Worm (Caenorhabditis elegans) whole organism, early embryonic: Measurements from ENCODE around the gene tmem-231.

Experiments used
- B0310.2 ChIP-seq: sonication (generic microtip); optimal IDR thresholded peaks from 2 replicates; lab custom pipeline; 2016; ENCODE audit warnings: mild to moderate bottlenecking, missing genetic modification characterization, missing compliant biosample characterization
- F13C5.2 ChIP-seq: sonication (generic microtip); optimal IDR thresholded peaks from 2 replicates; lab custom pipeline; 2017; ENCODE audit warnings: mild to moderate bottlenecking, missing genetic modification characterization, inconsistent platforms, missing compliant biosample characterization
- aly-1 ChIP-seq: sonication (generic microtip); optimal IDR thresholded peaks from 2 replicates; lab custom pipeline; 2016; ENCODE audit warnings: missing genetic modification characterization, missing compliant biosample characterization
- ama-1 ChIP-seq: fragments of 150-350 bp; optimal IDR thresholded peaks from 2 replicates; lab custom pipeline; 2014
- ceh-13 ChIP-seq: fragments of 200-800 bp; sonication (Bioruptor generic); optimal IDR thresholded peaks from 2 replicates; lab custom pipeline; 2018; ENCODE audit warnings: mild to moderate bottlenecking, missing genetic modification characterization, missing compliant biosample characterization
- ceh-36 ChIP-seq: sonication (generic microtip); optimal IDR thresholded peaks from 2 replicates; lab custom pipeline; 2016; ENCODE audit warnings: missing genetic modification characterization, inconsistent platforms, missing compliant biosample characterization
- ets-7 ChIP-seq: sonication (generic microtip); optimal IDR thresholded peaks from 2 replicates; lab custom pipeline; 2016; ENCODE audit warnings: missing genotype, missing genetic modification characterization, missing compliant biosample characterization
- flt-1 ChIP-seq: fragments of 200-800 bp; sonication (Bioruptor generic); IDR thresholded peaks from 2 replicates; pipeline ENCODE4 v1.3.6; 2022; ENCODE audit warnings: missing genetic modification characterization, missing compliant biosample characterization
- hmbx-1 ChIP-seq: sonication (generic microtip); optimal IDR thresholded peaks from 2 replicates; lab custom pipeline; 2016; ENCODE audit warnings: mild to moderate bottlenecking, missing genetic modification characterization, missing compliant biosample characterization
- hmg-4 ChIP-seq: fragments of 200-800 bp; sonication (Bioruptor generic); optimal IDR thresholded peaks from 2 replicates; lab custom pipeline; 2018; ENCODE audit warnings: mild to moderate bottlenecking, missing genetic modification characterization, missing compliant biosample characterization
- hnd-1 ChIP-seq: sonication (generic microtip); optimal IDR thresholded peaks from 2 replicates; lab custom pipeline; 2016; ENCODE audit warnings: missing genetic modification characterization, missing compliant biosample characterization
- pes-1 ChIP-seq: fragments of 200-800 bp; sonication (Bioruptor generic); IDR thresholded peaks from 2 replicates; pipeline ENCODE4 v1.3.6; 2022; ENCODE audit warnings: missing genetic modification reagents, missing genetic modification characterization, missing compliant biosample characterization
- scrt-1 ChIP-seq: fragments of 200-800 bp; sonication (Bioruptor generic); IDR thresholded peaks from 2 replicates; pipeline ENCODE4 v1.3.6; 2022; ENCODE audit warnings: missing genetic modification characterization, missing compliant biosample characterization
- sea-1 ChIP-seq: fragments of 200-800 bp; sonication (Bioruptor generic); conservative IDR thresholded peaks from 2 replicates; pipeline ENCODE4 v1.3.6; 2022; ENCODE audit warnings: missing genetic modification characterization, missing compliant biosample characterization
- tbx-11 ChIP-seq: fragments of 200-800 bp; sonication (Bioruptor generic); IDR thresholded peaks from 2 replicates; pipeline ENCODE4 v1.3.6; 2022; ENCODE audit warnings: missing genetic modification characterization, missing compliant biosample characterization
- tbx-37 ChIP-seq: fragments of 200-800 bp; sonication (Bioruptor generic); conservative IDR thresholded peaks from 2 replicates; pipeline ENCODE4 v1.3.6; 2022; ENCODE audit warnings: missing genetic modification reagents, missing genetic modification characterization, missing compliant biosample characterization
- tra-4 ChIP-seq: sonication (generic microtip); optimal IDR thresholded peaks from 2 replicates; lab custom pipeline; 2017; ENCODE audit warnings: missing genetic modification characterization, missing compliant biosample characterization

Gene tmem-231

ce11 chrIV:8397814-8398213 lies 28.8 kb upstream of the tmem-231 start:
- TF ChIP-seq B0310.2 (no peak), ceh-13 (no peak), hmg-4 (GFP tag; lab: Kevin White, UChicago) (no peak), tra-4 (no peak), ceh-36 (tag; lab: Kevin White, UChicago) (no peak), aly-1 (tag; lab: Kevin White, UChicago) (no peak), tbx-11 (no peak), scrt-1 (GFP tag; lab: Robert Waterston, UW) (no peak), flt-1 (no peak), sea-1 (GFP tag; lab: Robert Waterston, UW) (no peak), tbx-37 (GFP tag; lab: Robert Waterston, UW) (no peak), F13C5.2 (tag; lab: Kevin White, UChicago) (no peak), ama-1 (lab: Kevin White, UChicago) (no peak), pes-1 (GFP tag; lab: Robert Waterston, UW) (no peak), hnd-1 (tag; lab: Kevin White, UChicago) (no peak), hmbx-1 (no peak)

ce11 chrIV:8412538-8412937 lies 14.0 kb upstream of the tmem-231 start:
- TF ChIP-seq flt-1: peak; percentile 69
- TF ChIP-seq sea-1 (GFP tag; lab: Robert Waterston, UW): peak; percentile 72; the same call in 1 of the 2 replicates
- TF ChIP-seq pes-1 (GFP tag; lab: Robert Waterston, UW): peak; percentile 79
- TF ChIP-seq tbx-11: peak; percentile 66
- TF ChIP-seq scrt-1 (GFP tag; lab: Robert Waterston, UW): peak; percentile 74

- TF ChIP-seq flt-1: no peak
- no peak for TF ChIP-seq pes-1 (GFP tag; lab: Robert Waterston, UW)
- TF ChIP-seq B0310.2: no peak
- no peak for TF ChIP-seq F13C5.2 (tag; lab: Kevin White, UChicago)
Observed at ce11 chrIV:8420961-8421360, 5.6 kb upstream of the tmem-231 start, which contains the start of gene M116.5. TSS of gene M116.5 (minus strand) at chrIV:8421061.

- TF ChIP-seq tra-4: peak; percentile 16
- peak; percentile 1 for TF ChIP-seq ets-7 (tag; lab: Kevin White, UChicago)
- peak; percentile 92 for TF ChIP-seq ama-1 (lab: Kevin White, UChicago)
- TF ChIP-seq flt-1: peak; percentile 11; the same call in 1 of the 2 replicates
- TF ChIP-seq hmbx-1: no peak
- no peak for TF ChIP-seq ceh-13
- TF ChIP-seq aly-1 (tag; lab: Kevin White, UChicago): peak; percentile 59
- TF ChIP-seq ceh-36 (tag; lab: Kevin White, UChicago): peak; percentile 12
- peak; percentile 28 for TF ChIP-seq B0310.2
- peak; percentile 59 for TF ChIP-seq pes-1 (GFP tag; lab: Robert Waterston, UW)
- no peak for TF ChIP-seq hmg-4 (GFP tag; lab: Kevin White, UChicago)
- peak; percentile 48; the same call in 1 of the 2 replicates for TF ChIP-seq sea-1 (GFP tag; lab: Robert Waterston, UW)
- no peak for TF ChIP-seq tbx-37 (GFP tag; lab: Robert Waterston, UW)
- TF ChIP-seq scrt-1 (GFP tag; lab: Robert Waterston, UW): no peak
- no peak for TF ChIP-seq tbx-11
- peak; percentile 59 for TF ChIP-seq F13C5.2 (tag; lab: Kevin White, UChicago)
- TF ChIP-seq hnd-1 (tag; lab: Kevin White, UChicago): no peak
Observed at ce11 chrIV:8428492-8428891, 1.9 kb downstream of the tmem-231 start.

- TF ChIP-seq ets-7 (tag; lab: Kevin White, UChicago): no peak
- no peak for TF ChIP-seq scrt-1 (GFP tag; lab: Robert Waterston, UW)
- peak; percentile 51 for TF ChIP-seq ama-1 (lab: Kevin White, UChicago)
- TF ChIP-seq tbx-37 (GFP tag; lab: Robert Waterston, UW): 0 out of 2 replicates have a peak, but pooled peaks have one; percentile 10
- TF ChIP-seq flt-1: 0 out of 2 replicates have a peak, but pooled peaks have one; percentile 35
- peak; percentile 11 for TF ChIP-seq aly-1 (tag; lab: Kevin White, UChicago)
Observed at ce11 chrIV:8431567-8432458, 5.2 kb downstream of the tmem-231 start.

ce11 chrIV:8432709-8433108 lies 6.1 kb downstream of the tmem-231 start, which contains the start of the genes T26A8.4 and pdtf-1:
TSS of gene T26A8.4 (minus strand) at chrIV:8432893.
TSS of gene pdtf-1 (plus strand) at chrIV:8433038.
- TF ChIP-seq tbx-11: no peak
- TF ChIP-seq scrt-1 (GFP tag; lab: Robert Waterston, UW): 0 out of 2 replicates have a peak, but pooled peaks have one; percentile 38
- TF ChIP-seq B0310.2: peak; percentile 37
- peak; percentile 37; the same call in 1 of the 2 replicates for TF ChIP-seq flt-1
- TF ChIP-seq tbx-37 (GFP tag; lab: Robert Waterston, UW): no peak
- peak; percentile 77 for TF ChIP-seq hmg-4 (GFP tag; lab: Kevin White, UChicago)
- TF ChIP-seq ama-1 (lab: Kevin White, UChicago): peak; percentile 36
- peak; percentile 27 for TF ChIP-seq hmbx-1
- no peak for TF ChIP-seq sea-1 (GFP tag; lab: Robert Waterston, UW)
- TF ChIP-seq F13C5.2 (tag; lab: Kevin White, UChicago): peak; percentile 69

- TF ChIP-seq hnd-1 (tag; lab: Kevin White, UChicago) (no peak), ceh-36 (tag; lab: Kevin White, UChicago) (no peak), pes-1 (GFP tag; lab: Robert Waterston, UW) (no peak), hmbx-1 (no peak), ama-1 (lab: Kevin White, UChicago) (no peak), flt-1 (no peak), hmg-4 (GFP tag; lab: Kevin White, UChicago) (no peak), B0310.2 (no peak), tbx-11 (no peak), tra-4 (no peak)
Observed at ce11 chrIV:8446904-8447303, 20.3 kb downstream of the tmem-231 start, which contains the start of gene T01B11.1. TSS of gene T01B11.1 (plus strand) at chrIV:8447204.
